Worm (Caenorhabditis elegans): ENCODE data around the gene Y62F5A.10.

ce11 chrII:11473525-11474181 is 47.7 kb upstream of the Y62F5A.10 start, which contains the start of the genes metl-1 and W02B12.11:
- TF ChIP-seq pqm-1 (tag; optimal IDR thresholded peaks at IDR 0.05) (peak; percentile 26), nhr-43 (tag; optimal IDR thresholded peaks at IDR 0.05; ENCODE audit: poor library complexity, severe bottlenecking) (peak; percentile 86), lin-39 (tag; optimal IDR thresholded peaks at IDR 0.05) (peak; percentile 40), aly-2 (tag; optimal IDR thresholded peaks at IDR 0.05) (no peak), nhr-76 (tag; optimal IDR thresholded peaks at IDR 0.05) (no peak)

All from whole organism, L3 larva.